Fruit fly (Drosophila melanogaster): ENCODE results near the gene CG42819.

DNA sequence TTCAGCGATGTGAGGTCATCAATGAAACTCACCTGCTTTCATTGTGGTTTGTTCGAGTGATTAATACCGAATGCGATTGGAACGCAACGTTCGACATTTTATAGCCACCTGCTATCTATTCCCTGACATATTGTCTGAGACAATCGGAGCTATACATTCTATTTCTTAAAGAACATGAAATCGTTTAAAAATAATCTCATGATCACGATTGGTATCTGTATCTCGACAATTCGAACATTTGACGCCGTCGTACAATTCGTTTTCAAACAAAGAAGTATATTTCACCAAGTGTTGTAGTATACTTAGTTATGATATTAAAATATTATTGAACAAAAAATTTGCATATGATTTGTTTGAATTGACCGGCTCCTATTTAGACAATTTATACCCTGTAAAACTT is 5.7 kb upstream of the CG42819 start, which contains the start of gene Peritrophin-15b:
- TF ChIP-seq Dll (optimal IDR thresholded peaks at IDR 0.05) (no peak), psq (optimal IDR thresholded peaks at IDR 0.05) (no peak), pan (optimal IDR thresholded peaks at IDR 0.05) (no peak), CG8478 (optimal IDR thresholded peaks at IDR 0.05) (no peak), usp (GFP tag; optimal IDR thresholded peaks at IDR 0.05) (no peak), EcR (GFP tag; optimal IDR thresholded peaks at IDR 0.05) (no peak)
